Worm (Caenorhabditis elegans) whole organism, midembryonic: ENCODE results near the gene nhr-255.

Experiments used
- T22C8.4 ChIP-seq: fragments of 200-800 bp; sonication (Bioruptor generic); IDR thresholded peaks from 2 replicates; pipeline ENCODE4 v1.3.6; 2022; ENCODE audit warnings: missing genetic modification characterization, missing compliant biosample characterization
- cog-1 ChIP-seq: sonication (generic microtip); optimal IDR thresholded peaks from 2 replicates; lab custom pipeline; 2016; ENCODE audit warnings: missing genetic modification characterization, missing compliant biosample characterization
- flt-1 ChIP-seq: fragments of 200-800 bp; sonication (Bioruptor generic); IDR thresholded peaks from 2 replicates; pipeline ENCODE4 v1.3.6; 2022; ENCODE audit warnings: missing genetic modification characterization, missing compliant biosample characterization
- klf-2 ChIP-seq: fragments of 200-800 bp; sonication (Bioruptor generic); conservative IDR thresholded peaks from 2 replicates; pipeline ENCODE4 v1.3.6; 2022; ENCODE audit warnings: missing genetic modification reagents, missing genetic modification characterization, missing compliant biosample characterization
- med-1 ChIP-seq: sonication (generic microtip); optimal IDR thresholded peaks from 2 replicates; lab custom pipeline; 2017; ENCODE audit warnings: missing genetic modification characterization, mild to moderate bottlenecking, missing compliant biosample characterization, antibody characterized with exemption, missing genetic modification reagents; ENCODE audit not compliant: insufficient read depth
- ref-1 ChIP-seq: fragments of 200-800 bp; sonication (Bioruptor generic); conservative IDR thresholded peaks from 2 replicates; pipeline ENCODE4 v1.3.6; 2022; ENCODE audit warnings: missing genetic modification reagents, missing genetic modification characterization, missing compliant biosample characterization
- tab-1 ChIP-seq: fragments of 200-800 bp; sonication (Bioruptor generic); IDR thresholded peaks from 2 replicates; pipeline ENCODE4 v1.3.6; 2022; ENCODE audit warnings: missing genetic modification characterization, missing compliant biosample characterization
- ztf-23 ChIP-seq: fragments of 200-800 bp; sonication (Bioruptor generic); IDR thresholded peaks from 2 replicates; pipeline ENCODE4 v1.3.6; 2022; ENCODE audit warnings: missing genetic modification reagents, missing genetic modification characterization, missing compliant biosample characterization
- ztf-29 ChIP-seq: fragments of 200-800 bp; sonication (Bioruptor generic); IDR thresholded peaks from 2 replicates; pipeline ENCODE4 v1.3.6; 2022; ENCODE audit warnings: missing genetic modification reagents, missing genetic modification characterization, missing compliant biosample characterization

The nhr-255 gene

DNA sequence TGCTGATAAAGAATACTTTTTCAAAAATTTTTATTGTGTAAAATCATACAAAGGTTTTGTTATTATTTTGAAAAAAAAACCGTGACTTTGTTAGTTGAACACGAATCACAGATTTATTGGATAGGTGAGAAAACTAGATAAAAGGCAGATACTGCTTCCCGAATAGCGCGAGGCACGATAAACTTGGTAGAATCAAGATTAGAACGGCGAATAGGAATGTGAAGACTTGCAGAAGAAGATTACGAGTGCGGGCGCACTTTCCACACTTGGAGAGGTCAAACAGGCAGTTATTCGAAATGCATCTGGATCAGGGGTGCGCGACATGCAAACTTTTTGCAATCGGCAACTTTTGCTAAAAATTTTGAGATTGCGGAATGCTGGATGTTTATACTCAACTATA, 29.2 kb upstream of the nhr-255 start:
- TF ChIP-seq ztf-23 (GFP tag; lab: Robert Waterston, UW) (no peak), ref-1 (GFP tag; lab: Robert Waterston, UW) (no peak), T22C8.4 (no peak)

DNA sequence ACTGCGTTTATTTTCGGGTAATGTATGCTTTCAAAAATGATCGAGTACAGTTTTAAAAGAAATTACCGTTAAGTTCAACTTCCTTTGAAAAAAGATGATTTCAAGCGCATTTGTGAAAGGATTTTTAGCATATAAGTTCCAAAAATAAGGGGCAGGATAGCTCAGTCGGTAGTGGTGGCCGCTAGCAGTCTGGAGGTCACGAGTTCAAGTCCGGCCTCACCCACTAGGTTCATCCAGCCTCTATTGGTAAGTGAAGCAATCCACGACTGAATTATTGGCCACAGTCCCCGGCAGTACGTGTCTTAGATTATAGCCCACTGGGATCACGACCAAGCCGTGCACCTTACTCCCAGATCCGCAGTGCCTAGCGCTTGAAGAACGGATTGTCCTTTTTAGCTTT, 25.4 kb upstream of the nhr-255 start:
- TF ChIP-seq flt-1 (GFP tag; lab: Robert Waterston, UW) (no peak), med-1 (no peak), ztf-23 (GFP tag; lab: Robert Waterston, UW) (no peak), klf-2 (GFP tag; lab: Robert Waterston, UW) (no peak), ztf-29 (GFP tag; lab: Robert Waterston, UW) (no peak), cog-1 (tag; lab: Kevin White, UChicago) (no peak), tab-1 (no peak), T22C8.4 (no peak), ref-1 (GFP tag; lab: Robert Waterston, UW) (no peak)

DNA sequence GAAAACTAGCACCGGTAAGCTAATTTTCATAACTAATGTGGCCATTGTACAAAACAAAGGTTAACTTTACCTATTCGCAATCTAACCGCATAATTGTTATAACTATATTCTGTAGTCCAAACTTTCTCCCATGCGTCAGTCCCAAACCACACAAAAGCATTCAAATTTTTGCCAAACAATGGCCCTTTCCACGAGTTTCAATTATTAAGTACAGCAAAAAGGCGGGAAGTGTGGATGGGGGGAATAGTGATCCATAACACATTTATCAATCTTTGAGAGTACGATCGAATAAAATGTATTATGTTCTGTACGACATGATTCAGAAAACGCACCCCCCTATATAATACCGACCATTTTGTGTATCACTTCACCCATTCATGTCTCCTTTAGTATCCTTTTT, 24.1 kb upstream of the nhr-255 start, which contains the start of gene ZK662.6:
Gene ZK662.6, plus strand, starts transcription at position 301 of the 400 bp plus-strand sequence.
- TF ChIP-seq ref-1 (GFP tag; lab: Robert Waterston, UW) = no peak
- no peak for TF ChIP-seq klf-2 (GFP tag; lab: Robert Waterston, UW)
- TF ChIP-seq ztf-29 (GFP tag; lab: Robert Waterston, UW) = no peak

DNA sequence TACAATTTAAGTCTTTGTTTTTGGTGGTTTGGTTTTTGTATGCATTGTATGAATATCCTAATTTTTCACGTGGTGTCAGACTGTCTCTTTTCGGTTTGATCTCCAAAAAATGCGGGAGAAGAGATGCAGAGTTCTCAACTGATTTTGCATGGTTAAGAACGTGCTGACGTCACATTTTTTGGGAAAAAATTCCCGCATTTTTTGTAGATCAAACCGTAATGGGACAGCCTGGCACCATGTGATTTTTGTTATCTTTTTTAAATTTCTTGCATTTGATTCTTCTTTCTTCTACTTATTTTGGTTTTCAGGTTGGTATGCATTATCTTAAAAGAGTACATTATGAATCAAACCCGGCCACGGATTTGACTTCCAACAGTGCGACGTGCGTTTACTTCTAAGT, 21.1 kb upstream of the nhr-255 start, which contains the start of gene ZK662.5:
Gene ZK662.5, plus strand, starts transcription at position 301 of the 400 bp plus-strand sequence.
- TF ChIP-seq flt-1 (GFP tag; lab: Robert Waterston, UW) (no peak), cog-1 (tag; lab: Kevin White, UChicago) (no peak), T22C8.4 (no peak), ztf-23 (GFP tag; lab: Robert Waterston, UW) (no peak), klf-2 (GFP tag; lab: Robert Waterston, UW) (no peak), tab-1 (no peak), med-1 (no peak), ztf-29 (GFP tag; lab: Robert Waterston, UW) (no peak), ref-1 (GFP tag; lab: Robert Waterston, UW) (no peak)

DNA sequence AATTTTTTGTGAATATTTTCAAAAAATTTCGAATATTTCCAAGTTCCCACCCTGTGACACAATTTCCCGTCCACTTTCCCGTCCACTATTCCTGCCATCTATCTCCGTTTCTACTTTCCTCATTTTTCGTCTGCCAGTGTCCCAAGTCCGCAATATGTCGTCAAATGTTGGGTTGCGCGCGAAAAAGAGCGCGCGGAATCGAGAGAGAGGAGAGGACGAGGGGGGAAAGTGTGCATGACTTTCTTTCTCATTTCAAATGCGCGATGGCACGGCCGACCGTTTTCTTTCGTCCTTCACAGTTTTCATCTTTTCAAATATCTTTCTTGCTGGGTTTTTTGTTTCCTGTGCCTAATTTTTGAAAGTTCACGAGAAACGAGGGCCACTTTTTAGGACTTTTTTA, 17.4 kb upstream of the nhr-255 start:
- TF ChIP-seq cog-1 (tag; lab: Kevin White, UChicago) (no peak), med-1 (no peak), klf-2 (GFP tag; lab: Robert Waterston, UW) (no peak), T22C8.4 (no peak), ref-1 (GFP tag; lab: Robert Waterston, UW) (no peak), tab-1 (no peak), ztf-29 (GFP tag; lab: Robert Waterston, UW) (no peak), flt-1 (GFP tag; lab: Robert Waterston, UW) (no peak), ztf-23 (GFP tag; lab: Robert Waterston, UW) (no peak)

DNA sequence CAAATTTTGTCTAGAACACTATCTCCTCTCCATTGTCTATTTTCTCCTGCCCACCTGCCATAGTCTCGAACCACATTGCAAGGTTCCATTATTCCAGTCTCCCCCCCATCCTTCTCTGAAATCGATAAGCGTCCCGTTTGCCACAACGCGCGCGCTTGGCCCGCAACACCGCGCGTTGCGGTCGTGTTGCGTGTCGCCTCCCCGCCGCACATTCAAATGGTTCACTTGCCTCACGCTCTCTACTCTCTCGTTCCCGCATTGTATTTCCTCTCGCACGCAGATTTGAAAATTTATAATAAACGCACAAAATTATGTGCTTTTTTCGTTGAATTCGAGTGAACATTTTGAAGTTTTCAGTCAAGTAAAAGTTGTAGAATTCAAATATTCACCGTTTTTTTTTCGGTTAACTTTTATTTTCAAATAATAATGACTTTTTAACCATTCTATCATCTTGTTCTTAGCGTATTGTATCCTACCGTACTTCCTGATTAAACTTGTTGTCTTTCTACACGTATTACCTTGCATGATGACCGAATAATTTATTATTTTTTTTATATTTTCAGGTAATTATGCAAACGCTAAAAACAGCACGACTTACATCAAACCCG, 16.7 kb upstream of the nhr-255 start, which contains the start of gene lin-15B:
Gene lin-15B, plus strand, starts transcription at position 558 of the 608 bp plus-strand sequence.
- TF ChIP-seq T22C8.4 = 0 out of 2 replicates have a peak, but pooled peaks have one; percentile 25
- no peak for TF ChIP-seq cog-1 (tag; lab: Kevin White, UChicago)

DNA sequence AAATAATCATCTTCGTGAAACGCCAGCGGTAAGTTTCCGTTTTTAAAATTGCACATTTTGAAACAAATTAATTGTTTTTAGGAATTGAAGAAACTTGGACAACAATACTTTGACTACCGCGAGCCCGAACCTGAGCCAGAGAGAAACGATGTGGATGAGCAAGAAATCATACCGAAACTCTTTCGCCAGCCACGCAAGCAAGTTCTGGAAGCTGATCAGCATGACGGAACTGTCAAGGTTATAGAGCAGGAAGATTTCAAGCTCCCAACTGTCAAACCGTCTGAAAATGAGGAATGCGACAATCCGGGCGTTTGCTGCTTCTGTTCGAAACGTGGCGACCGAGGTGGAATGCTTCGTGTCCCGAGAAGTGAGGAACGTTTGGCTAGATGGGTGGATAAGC, 12.1 kb upstream of the nhr-255 start:
- TF ChIP-seq klf-2 (GFP tag; lab: Robert Waterston, UW) = no peak
- TF ChIP-seq cog-1 (tag; lab: Kevin White, UChicago) = no peak
- no peak for TF ChIP-seq flt-1 (GFP tag; lab: Robert Waterston, UW)
- no peak for TF ChIP-seq ztf-23 (GFP tag; lab: Robert Waterston, UW)
- no peak for TF ChIP-seq tab-1
- no peak for TF ChIP-seq ztf-29 (GFP tag; lab: Robert Waterston, UW)
- TF ChIP-seq med-1 = no peak
- TF ChIP-seq T22C8.4 = no peak
- TF ChIP-seq ref-1 (GFP tag; lab: Robert Waterston, UW) = no peak

DNA sequence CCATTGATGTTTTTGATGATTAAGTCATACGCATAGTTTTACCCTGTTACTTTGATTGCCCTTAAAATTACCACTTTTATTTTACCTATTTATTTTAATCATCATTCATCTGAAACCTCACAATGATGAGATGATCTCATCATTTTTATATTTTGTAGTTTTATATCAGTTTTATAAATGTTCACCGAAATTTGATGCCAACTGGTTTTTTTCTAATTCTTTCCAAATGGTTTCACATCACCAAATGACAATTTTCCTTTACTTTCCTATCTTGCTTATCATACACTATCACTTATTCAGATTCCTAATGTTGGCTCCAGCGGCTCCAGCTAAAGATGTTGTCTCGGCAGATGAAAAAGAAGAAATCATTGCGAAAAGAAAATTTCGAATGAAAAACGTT, 10.7 kb upstream of the nhr-255 start, which contains the start of gene lin-15A:
Gene lin-15A, plus strand, starts transcription at position 301 of the 400 bp plus-strand sequence.
- TF ChIP-seq cog-1 (tag; lab: Kevin White, UChicago) = no peak
- TF ChIP-seq med-1 = no peak
- no peak for TF ChIP-seq klf-2 (GFP tag; lab: Robert Waterston, UW)
- TF ChIP-seq tab-1 = no peak
- no peak for TF ChIP-seq ztf-23 (GFP tag; lab: Robert Waterston, UW)
- TF ChIP-seq ref-1 (GFP tag; lab: Robert Waterston, UW) = no peak
- TF ChIP-seq flt-1 (GFP tag; lab: Robert Waterston, UW) = no peak

DNA sequence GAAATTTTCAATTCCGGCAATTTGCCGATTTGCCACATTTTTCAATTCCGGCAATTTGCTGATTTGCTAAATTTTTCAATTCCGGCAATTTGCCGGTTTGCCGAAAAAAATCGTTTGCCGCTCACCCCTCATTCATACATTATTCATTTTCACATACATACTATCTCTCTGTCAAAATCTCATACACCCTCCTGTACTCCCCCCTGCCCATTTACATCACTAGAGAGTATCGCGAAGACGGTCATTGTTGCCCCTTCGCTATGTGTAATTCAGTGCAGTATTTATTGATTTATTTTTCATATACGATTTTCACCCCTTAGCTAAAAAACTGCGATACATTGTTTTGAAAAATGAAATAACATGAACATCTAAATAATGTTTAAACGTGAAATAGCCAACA, 6.0 kb upstream of the nhr-255 start:
- TF ChIP-seq med-1 = no peak
- TF ChIP-seq cog-1 (tag; lab: Kevin White, UChicago) = no peak
- no peak for TF ChIP-seq ztf-29 (GFP tag; lab: Robert Waterston, UW)
- TF ChIP-seq klf-2 (GFP tag; lab: Robert Waterston, UW) = no peak
- no peak for TF ChIP-seq tab-1
- TF ChIP-seq ztf-23 (GFP tag; lab: Robert Waterston, UW) = 0 out of 2 replicates have a peak, but pooled peaks have one; percentile 36
- TF ChIP-seq T22C8.4 = peak; percentile 90
- no peak for TF ChIP-seq ref-1 (GFP tag; lab: Robert Waterston, UW)
- TF ChIP-seq flt-1 (GFP tag; lab: Robert Waterston, UW) = no peak

DNA sequence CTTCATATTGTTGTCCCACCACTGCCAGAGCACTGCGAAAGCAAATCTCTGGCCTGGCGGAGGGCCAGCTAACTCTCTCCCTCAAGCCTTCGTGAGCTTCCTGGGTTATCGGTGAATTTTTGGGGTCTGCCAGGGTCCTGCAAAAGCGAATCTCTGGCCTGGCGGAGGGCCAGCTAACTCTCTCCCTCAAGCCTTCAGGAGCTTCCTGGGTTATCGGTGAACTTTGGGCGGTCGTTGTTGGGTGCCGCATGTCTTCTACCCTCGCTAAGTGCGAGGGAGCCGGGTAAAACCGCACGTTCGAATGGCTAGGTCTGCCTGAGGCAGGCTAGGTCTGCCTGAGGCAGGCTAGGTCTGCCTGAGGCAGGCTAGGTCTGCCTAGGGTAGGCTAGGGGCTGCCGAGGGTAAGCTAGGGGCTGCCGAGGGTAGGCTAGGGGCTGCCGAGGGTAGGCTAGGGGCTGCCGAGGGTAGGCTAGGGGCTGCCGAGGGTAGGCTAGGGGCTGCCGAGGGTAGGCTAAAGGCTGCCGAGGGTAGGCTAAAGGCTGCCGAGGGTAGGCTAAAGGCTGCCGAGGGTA, 3.9 kb upstream of the nhr-255 start:
- TF ChIP-seq flt-1 (GFP tag; lab: Robert Waterston, UW) = peak; percentile 23; the same call in 1 of the 2 replicates
- peak; percentile 29; the same call in 1 of the 2 replicates for TF ChIP-seq T22C8.4
